Worm (Caenorhabditis elegans): ENCODE results near the gene erfa-1.

DNA sequence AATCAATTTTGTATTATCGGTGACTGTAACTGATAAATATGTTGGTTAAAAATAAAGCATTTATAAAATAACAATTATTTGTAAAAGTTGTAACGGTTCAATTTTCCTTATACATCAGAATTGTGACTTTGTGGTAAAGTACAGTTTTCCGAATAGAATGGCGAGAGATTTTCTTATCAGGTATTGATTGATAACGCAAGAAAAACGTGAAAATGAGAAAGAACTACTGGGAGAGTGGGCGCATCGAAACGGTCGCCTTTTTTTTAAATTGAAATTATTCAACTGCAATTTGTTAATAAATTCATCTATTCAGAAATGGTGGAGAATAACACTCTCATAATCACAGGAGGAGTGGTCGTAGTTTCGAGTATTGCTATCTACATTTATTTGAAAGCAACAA lies 2.4 kb downstream of the erfa-1 start, which contains the start of gene hpo-19:
- no peak for TF ChIP-seq ama-1 (optimal IDR thresholded peaks at IDR 0.05)
- TF ChIP-seq tra-4 (tag; optimal IDR thresholded peaks at IDR 0.05), result no peak
- no peak for TF ChIP-seq hmbx-1 (tag; optimal IDR thresholded peaks at IDR 0.05)
